Worm (Caenorhabditis elegans) whole organism, mixed stage, embryonic: ENCODE results near the gene ZK622.4.

Experiments
- M03D4.4 ChIP-seq: sonication (generic microtip); optimal IDR thresholded peaks from 2 replicates; lab custom pipeline; 2017; ENCODE audit warnings: mild to moderate bottlenecking, missing genetic modification characterization, missing compliant biosample characterization
- blmp-1 ChIP-seq: fragments of 150-350 bp; optimal IDR thresholded peaks from 2 replicates; lab custom pipeline; 2014; ENCODE audit warnings: missing biosample characterization, missing genetic modification characterization
- ceh-83 ChIP-seq: fragments of 200-800 bp; sonication (Bioruptor generic); optimal IDR thresholded peaks from 2 replicates; lab custom pipeline; 2018; ENCODE audit warnings: mild to moderate bottlenecking, missing genetic modification characterization, missing compliant biosample characterization
- ces-1 ChIP-seq: fragments of 150-350 bp; optimal IDR thresholded peaks from 2 replicates; lab custom pipeline; 2014; ENCODE audit warnings: missing biosample characterization, missing genetic modification reagents, missing genetic modification characterization
- cnd-1 ChIP-seq: fragments of 200-800 bp; sonication (Bioruptor generic); optimal IDR thresholded peaks from 2 replicates; lab custom pipeline; 2018; ENCODE audit warnings: mild to moderate bottlenecking, missing genetic modification characterization, missing compliant biosample characterization
- drap-1 ChIP-seq: fragments of 200-800 bp; sonication (Bioruptor generic); optimal IDR thresholded peaks from 3 replicates; lab custom pipeline; 2018; ENCODE audit warnings: mild to moderate bottlenecking, missing genetic modification characterization, missing compliant biosample characterization
- elt-1 ChIP-seq: sonication (generic microtip); optimal IDR thresholded peaks from 2 replicates; lab custom pipeline; 2017; ENCODE audit warnings: missing genetic modification characterization, mild to moderate bottlenecking, missing compliant biosample characterization, antibody characterized with exemption, moderate library complexity, borderline replicate concordance; ENCODE audit not compliant: insufficient read depth
- flh-1 ChIP-seq: fragments of 200-800 bp; sonication (Bioruptor generic); optimal IDR thresholded peaks from 2 replicates; lab custom pipeline; 2018; ENCODE audit warnings: mild to moderate bottlenecking, missing genetic modification characterization, moderate library complexity, missing compliant biosample characterization
- ham-2 ChIP-seq: fragments of 200-800 bp; sonication (Bioruptor generic); optimal IDR thresholded peaks from 2 replicates; lab custom pipeline; 2018; ENCODE audit warnings: mild to moderate bottlenecking, missing genetic modification characterization, missing compliant biosample characterization
- lin-13 ChIP-seq: fragments of 150-350 bp; optimal IDR thresholded peaks from 2 replicates; lab custom pipeline; 2014; ENCODE audit warnings: missing biosample characterization, missing genetic modification characterization
- lin-32 ChIP-seq: fragments of 200-800 bp; sonication (Bioruptor generic); optimal IDR thresholded peaks from 2 replicates; lab custom pipeline; 2018; ENCODE audit warnings: mild to moderate bottlenecking, missing genetic modification characterization, missing compliant biosample characterization
- lsy-2 ChIP-seq: fragments of 150-350 bp; optimal IDR thresholded peaks from 2 replicates; lab custom pipeline; 2014; ENCODE audit warnings: missing biosample characterization, missing genetic modification characterization
- mab-5 ChIP-seq: fragments of 150-350 bp; optimal IDR thresholded peaks from 2 replicates; lab custom pipeline; 2014; ENCODE audit warnings: missing biosample characterization, missing genetic modification characterization
- mep-1 ChIP-seq: fragments of 150-350 bp; optimal IDR thresholded peaks from 2 replicates; lab custom pipeline; 2017; ENCODE audit warnings: missing biosample characterization, missing genetic modification reagents, missing genetic modification characterization, inconsistent platforms
- mls-2 ChIP-seq: sonication (generic microtip); optimal IDR thresholded peaks from 2 replicates; lab custom pipeline; 2016; ENCODE audit warnings: mild to moderate bottlenecking, missing genetic modification characterization, moderate library complexity, missing compliant biosample characterization
- nhr-12 ChIP-seq: fragments of 150-350 bp; optimal IDR thresholded peaks from 2 replicates; lab custom pipeline; 2014; ENCODE audit warnings: missing biosample characterization, missing genetic modification characterization
- nhr-2 ChIP-seq: fragments of 150-350 bp; optimal IDR thresholded peaks from 2 replicates; lab custom pipeline; 2014; ENCODE audit warnings: missing biosample characterization, missing genetic modification characterization
- nhr-28 ChIP-seq: fragments of 150-350 bp; optimal IDR thresholded peaks from 2 replicates; lab custom pipeline; 2014; ENCODE audit warnings: missing biosample characterization, missing genetic modification characterization
- nhr-76 ChIP-seq: sonication (generic microtip); optimal IDR thresholded peaks from 2 replicates; lab custom pipeline; 2017; ENCODE audit warnings: missing biosample characterization, missing genetic modification characterization
- pha-4 ChIP-seq: fragments of 150-350 bp; optimal IDR thresholded peaks from 2 replicates; lab custom pipeline; 2018; ENCODE audit warnings: missing biosample characterization, missing genetic modification reagents, missing genetic modification characterization
- sem-2 ChIP-seq: fragments of 200-800 bp; sonication (Bioruptor generic); optimal IDR thresholded peaks from 2 replicates; lab custom pipeline; 2018; ENCODE audit warnings: mild to moderate bottlenecking, missing genetic modification characterization, missing compliant biosample characterization
- snpc-4 ChIP-seq: fragments of 150-350 bp; optimal IDR thresholded peaks from 2 replicates; lab custom pipeline; 2014; ENCODE audit warnings: missing biosample characterization, missing genetic modification characterization
- sptf-1 ChIP-seq: sonication (generic microtip); optimal IDR thresholded peaks from 2 replicates; lab custom pipeline; 2017; ENCODE audit warnings: mild to moderate bottlenecking, missing genetic modification characterization, moderate library complexity, missing compliant biosample characterization
- tbx-8 ChIP-seq: fragments of 200-800 bp; sonication (Bioruptor generic); optimal IDR thresholded peaks from 2 replicates; lab custom pipeline; 2018; ENCODE audit warnings: mild to moderate bottlenecking, missing genetic modification characterization, moderate library complexity, missing compliant biosample characterization
- unc-120 ChIP-seq: sonication (generic microtip); optimal IDR thresholded peaks from 2 replicates; lab custom pipeline; 2017; ENCODE audit warnings: missing genetic modification characterization, missing compliant biosample characterization; ENCODE audit not compliant: poor library complexity, severe bottlenecking
- unc-39 ChIP-seq: fragments of 150-350 bp; optimal IDR thresholded peaks from 2 replicates; lab custom pipeline; 2014; ENCODE audit warnings: missing biosample characterization, missing genetic modification characterization
- unc-62 ChIP-seq: fragments of 150-350 bp; optimal IDR thresholded peaks from 2 replicates; lab custom pipeline; 2014; ENCODE audit warnings: missing biosample characterization, missing genetic modification reagents, missing genetic modification characterization
- zip-8 ChIP-seq: fragments of 150-350 bp; optimal IDR thresholded peaks from 2 replicates; lab custom pipeline; 2014; ENCODE audit warnings: missing biosample characterization, missing genetic modification characterization
- ztf-11 ChIP-seq: fragments of 150-350 bp; optimal IDR thresholded peaks from 2 replicates; lab custom pipeline; 2014; ENCODE audit warnings: missing biosample characterization, missing genetic modification characterization

Gene ZK622.4

ce11 chrII:5264650-5265049 is 27.9 kb upstream of the ZK622.4 start:
- TF ChIP-seq unc-120 (tag; lab: Kevin White, UChicago), result no peak
- TF ChIP-seq nhr-28 (tag; lab: Kevin White, UChicago), result no peak
- no peak for TF ChIP-seq sem-2 (GFP tag; lab: Kevin White, UChicago)
- no peak for TF ChIP-seq unc-39 (tag; lab: Kevin White, UChicago)
- TF ChIP-seq nhr-12, result no peak
- TF ChIP-seq mab-5 (tag; lab: Kevin White, UChicago), result no peak
- TF ChIP-seq M03D4.4 (tag; lab: Kevin White, UChicago), result no peak
- TF ChIP-seq ztf-11, result no peak
- no peak for TF ChIP-seq nhr-2 (tag; lab: Kevin White, UChicago)
- no peak for TF ChIP-seq mep-1 (tag; lab: Kevin White, UChicago)
- TF ChIP-seq tbx-8 (GFP tag; lab: Kevin White, UChicago), result no peak
- TF ChIP-seq, all 35 proteins: peak for 0

ce11 chrII:5268977-5269376 is 23.5 kb upstream of the ZK622.4 start:
- TF ChIP-seq drap-1 (GFP tag; lab: Kevin White, UChicago) (no peak), tbx-8 (GFP tag; lab: Kevin White, UChicago) (no peak), snpc-4 (no peak), ham-2 (GFP tag; lab: Kevin White, UChicago) (no peak), M03D4.4 (tag; lab: Kevin White, UChicago) (no peak), lin-13 (tag; lab: Kevin White, UChicago) (no peak), unc-120 (tag; lab: Kevin White, UChicago) (no peak), sptf-1 (no peak), lin-32 (no peak), zip-8 (no peak)

- TF ChIP-seq ceh-83 (GFP tag; lab: Kevin White, UChicago), result no peak
- TF ChIP-seq M03D4.4 (tag; lab: Kevin White, UChicago), result no peak
- no peak for TF ChIP-seq ztf-11
- no peak for TF ChIP-seq unc-120 (tag; lab: Kevin White, UChicago)
- TF ChIP-seq nhr-28 (tag; lab: Kevin White, UChicago), result no peak
Observed at ce11 chrII:5271729-5272322, 20.7 kb upstream of the ZK622.4 start, which contains the start of gene drn-1. Gene drn-1, minus strand, starts transcription at chrII:5271845.

ce11 chrII:5276736-5277135 is 15.8 kb upstream of the ZK622.4 start:
- TF ChIP-seq lin-32, result no peak
- no peak for TF ChIP-seq pha-4
- TF ChIP-seq sem-2 (GFP tag; lab: Kevin White, UChicago), result no peak
- TF ChIP-seq blmp-1 (tag; lab: Kevin White, UChicago), result no peak
- no peak for TF ChIP-seq zip-8
- TF ChIP-seq nhr-76 (tag; lab: Kevin White, UChicago), result no peak

ce11 chrII:5277780-5278179 is 14.7 kb upstream of the ZK622.4 start:
- no peak for TF ChIP-seq ces-1 (GFP tag; lab: Kevin White, UChicago)
- TF ChIP-seq zip-8, result no peak
- no peak for TF ChIP-seq elt-1 (tag; lab: Kevin White, UChicago)
- TF ChIP-seq mls-2, result no peak
- TF ChIP-seq snpc-4, result no peak
- TF ChIP-seq M03D4.4 (tag; lab: Kevin White, UChicago), result no peak
- TF ChIP-seq flh-1 (GFP tag; lab: Kevin White, UChicago), result no peak
- TF ChIP-seq sem-2 (GFP tag; lab: Kevin White, UChicago), result no peak
- TF ChIP-seq unc-39 (tag; lab: Kevin White, UChicago), result no peak
- no peak for TF ChIP-seq cnd-1 (tag; lab: Kevin White, UChicago)
- no peak for TF ChIP-seq lin-32
- TF ChIP-seq sptf-1, result no peak
- no peak for TF ChIP-seq tbx-8 (GFP tag; lab: Kevin White, UChicago)
- TF ChIP-seq lsy-2 (tag; lab: Kevin White, UChicago), result no peak
- TF ChIP-seq drap-1 (GFP tag; lab: Kevin White, UChicago), result no peak
- no peak for TF ChIP-seq pha-4
- TF ChIP-seq nhr-76 (tag; lab: Kevin White, UChicago), result no peak
- no peak for TF ChIP-seq nhr-28 (tag; lab: Kevin White, UChicago)
- TF ChIP-seq unc-62 (GFP tag; lab: Kevin White, UChicago), result no peak
- TF ChIP-seq, all 35 proteins: peak for 0
